Worm (Caenorhabditis elegans) whole organism, mixed stage, embryonic: ENCODE measurements around the gene glb-25.

Experiments used
- M03D4.4 ChIP-seq: sonication (generic microtip); optimal IDR thresholded peaks from 2 replicates; lab custom pipeline; 2017; ENCODE audit warnings: mild to moderate bottlenecking, missing genetic modification characterization, missing compliant biosample characterization
- bed-3 ChIP-seq: fragments of 200-800 bp; sonication (Bioruptor generic); optimal IDR thresholded peaks from 3 replicates; lab custom pipeline; 2018; ENCODE audit warnings: mild to moderate bottlenecking, missing genetic modification characterization, moderate library complexity, missing compliant biosample characterization
- blmp-1 ChIP-seq: fragments of 150-350 bp; optimal IDR thresholded peaks from 2 replicates; lab custom pipeline; 2014; ENCODE audit warnings: missing biosample characterization, missing genetic modification characterization
- ceh-39 ChIP-seq: fragments of 150-350 bp; optimal IDR thresholded peaks from 2 replicates; lab custom pipeline; 2014; ENCODE audit warnings: missing biosample characterization, missing genetic modification characterization
- ceh-43 ChIP-seq: fragments of 200-800 bp; sonication (Bioruptor generic); optimal IDR thresholded peaks from 2 replicates; lab custom pipeline; 2018; ENCODE audit warnings: mild to moderate bottlenecking, missing genetic modification characterization, moderate library complexity, missing compliant biosample characterization
- ceh-83 ChIP-seq: fragments of 200-800 bp; sonication (Bioruptor generic); optimal IDR thresholded peaks from 2 replicates; lab custom pipeline; 2018; ENCODE audit warnings: mild to moderate bottlenecking, missing genetic modification characterization, missing compliant biosample characterization
- ces-1 ChIP-seq: fragments of 150-350 bp; optimal IDR thresholded peaks from 2 replicates; lab custom pipeline; 2014; ENCODE audit warnings: missing biosample characterization, missing genetic modification reagents, missing genetic modification characterization
- cnd-1 ChIP-seq: fragments of 200-800 bp; sonication (Bioruptor generic); optimal IDR thresholded peaks from 2 replicates; lab custom pipeline; 2018; ENCODE audit warnings: mild to moderate bottlenecking, missing genetic modification characterization, missing compliant biosample characterization
- drap-1 ChIP-seq: fragments of 200-800 bp; sonication (Bioruptor generic); optimal IDR thresholded peaks from 3 replicates; lab custom pipeline; 2018; ENCODE audit warnings: mild to moderate bottlenecking, missing genetic modification characterization, missing compliant biosample characterization
- elt-1 ChIP-seq: sonication (generic microtip); optimal IDR thresholded peaks from 2 replicates; lab custom pipeline; 2017; ENCODE audit warnings: missing genetic modification characterization, mild to moderate bottlenecking, missing compliant biosample characterization, antibody characterized with exemption, moderate library complexity, borderline replicate concordance; ENCODE audit not compliant: insufficient read depth
- elt-3 ChIP-seq: fragments of 150-350 bp; optimal IDR thresholded peaks from 2 replicates; lab custom pipeline; 2014; ENCODE audit warnings: missing biosample characterization, missing genetic modification characterization
- flh-1 ChIP-seq: fragments of 200-800 bp; sonication (Bioruptor generic); optimal IDR thresholded peaks from 2 replicates; lab custom pipeline; 2018; ENCODE audit warnings: mild to moderate bottlenecking, missing genetic modification characterization, moderate library complexity, missing compliant biosample characterization
- ham-2 ChIP-seq: fragments of 200-800 bp; sonication (Bioruptor generic); optimal IDR thresholded peaks from 2 replicates; lab custom pipeline; 2018; ENCODE audit warnings: mild to moderate bottlenecking, missing genetic modification characterization, missing compliant biosample characterization
- hlh-1 ChIP-seq: fragments of 150-350 bp; optimal IDR thresholded peaks from 2 replicates; lab custom pipeline; 2014; ENCODE audit warnings: missing biosample characterization, missing genetic modification reagents, missing genetic modification characterization
- lin-13 ChIP-seq: fragments of 150-350 bp; optimal IDR thresholded peaks from 2 replicates; lab custom pipeline; 2014; ENCODE audit warnings: missing biosample characterization, missing genetic modification characterization
- lin-32 ChIP-seq: fragments of 200-800 bp; sonication (Bioruptor generic); optimal IDR thresholded peaks from 2 replicates; lab custom pipeline; 2018; ENCODE audit warnings: mild to moderate bottlenecking, missing genetic modification characterization, missing compliant biosample characterization
- lsy-2 ChIP-seq: fragments of 150-350 bp; optimal IDR thresholded peaks from 2 replicates; lab custom pipeline; 2014; ENCODE audit warnings: missing biosample characterization, missing genetic modification characterization
- mab-5 ChIP-seq: fragments of 150-350 bp; optimal IDR thresholded peaks from 2 replicates; lab custom pipeline; 2014; ENCODE audit warnings: missing biosample characterization, missing genetic modification characterization
- mep-1 ChIP-seq: fragments of 150-350 bp; optimal IDR thresholded peaks from 2 replicates; lab custom pipeline; 2017; ENCODE audit warnings: missing biosample characterization, missing genetic modification reagents, missing genetic modification characterization, inconsistent platforms
- nhr-12 ChIP-seq: fragments of 150-350 bp; optimal IDR thresholded peaks from 2 replicates; lab custom pipeline; 2014; ENCODE audit warnings: missing biosample characterization, missing genetic modification characterization
- nhr-2 ChIP-seq: fragments of 150-350 bp; optimal IDR thresholded peaks from 2 replicates; lab custom pipeline; 2014; ENCODE audit warnings: missing biosample characterization, missing genetic modification characterization
- nhr-237 ChIP-seq: fragments of 150-350 bp; optimal IDR thresholded peaks from 2 replicates; lab custom pipeline; 2014; ENCODE audit warnings: missing biosample characterization, missing genetic modification characterization
- nhr-28 ChIP-seq: fragments of 150-350 bp; optimal IDR thresholded peaks from 2 replicates; lab custom pipeline; 2014; ENCODE audit warnings: missing biosample characterization, missing genetic modification characterization
- nhr-76 ChIP-seq: sonication (generic microtip); optimal IDR thresholded peaks from 2 replicates; lab custom pipeline; 2017; ENCODE audit warnings: missing biosample characterization, missing genetic modification characterization
- snpc-4 ChIP-seq: fragments of 150-350 bp; optimal IDR thresholded peaks from 2 replicates; lab custom pipeline; 2014; ENCODE audit warnings: missing biosample characterization, missing genetic modification characterization
- tbx-8 ChIP-seq: fragments of 200-800 bp; sonication (Bioruptor generic); optimal IDR thresholded peaks from 2 replicates; lab custom pipeline; 2018; ENCODE audit warnings: mild to moderate bottlenecking, missing genetic modification characterization, moderate library complexity, missing compliant biosample characterization
- unc-120 ChIP-seq: sonication (generic microtip); optimal IDR thresholded peaks from 2 replicates; lab custom pipeline; 2017; ENCODE audit warnings: missing genetic modification characterization, missing compliant biosample characterization; ENCODE audit not compliant: poor library complexity, severe bottlenecking
- unc-39 ChIP-seq: fragments of 150-350 bp; optimal IDR thresholded peaks from 2 replicates; lab custom pipeline; 2014; ENCODE audit warnings: missing biosample characterization, missing genetic modification characterization
- unc-62 ChIP-seq: fragments of 150-350 bp; optimal IDR thresholded peaks from 2 replicates; lab custom pipeline; 2014; ENCODE audit warnings: missing biosample characterization, missing genetic modification reagents, missing genetic modification characterization
- zip-8 ChIP-seq: fragments of 150-350 bp; optimal IDR thresholded peaks from 2 replicates; lab custom pipeline; 2014; ENCODE audit warnings: missing biosample characterization, missing genetic modification characterization
- ztf-11 ChIP-seq: fragments of 150-350 bp; optimal IDR thresholded peaks from 2 replicates; lab custom pipeline; 2014; ENCODE audit warnings: missing biosample characterization, missing genetic modification characterization

The glb-25 gene

ce11 chrV:1921321-1921720 is 16.7 kb upstream of the glb-25 start, which contains the start of gene gst-37:
Gene gst-37, plus strand, starts transcription at chrV:1921621.
- TF ChIP-seq ceh-83 (GFP tag; lab: Kevin White, UChicago) (no peak), hlh-1 (tag; lab: Kevin White, UChicago) (no peak), elt-3 (tag; lab: Kevin White, UChicago) (no peak)
- TF ChIP-seq, all 35 proteins: peak for 0

ce11 chrV:1925487-1925886 is 12.6 kb upstream of the glb-25 start, which contains the start of gene T06A1.1:
Gene T06A1.1, minus strand, starts transcription at chrV:1925587.
- TF ChIP-seq tbx-8 (GFP tag; lab: Kevin White, UChicago), result no peak
- TF ChIP-seq nhr-76 (tag; lab: Kevin White, UChicago), result no peak
- no peak for TF ChIP-seq lsy-2 (tag; lab: Kevin White, UChicago)
- no peak for TF ChIP-seq nhr-12 (tag; lab: Kevin White, UChicago)
- TF ChIP-seq cnd-1 (tag; lab: Kevin White, UChicago), result no peak
- TF ChIP-seq mep-1 (tag; lab: Kevin White, UChicago), result no peak
- no peak for TF ChIP-seq nhr-237 (tag; lab: Kevin White, UChicago)
- no peak for TF ChIP-seq unc-39
- TF ChIP-seq, all 35 proteins: peak for 0

ce11 chrV:1927015-1927414 is 11.0 kb upstream of the glb-25 start, which contains the start of gene T06A1.5:
Gene T06A1.5, plus strand, starts transcription at chrV:1927223.
- TF ChIP-seq elt-3 (tag; lab: Kevin White, UChicago) (no peak), nhr-2 (tag; lab: Kevin White, UChicago) (no peak), cnd-1 (tag; lab: Kevin White, UChicago) (no peak), nhr-28 (tag; lab: Kevin White, UChicago) (no peak), elt-1 (tag; lab: Kevin White, UChicago) (no peak), ces-1 (no peak), M03D4.4 (no peak), mab-5 (tag; lab: Kevin White, UChicago) (no peak), tbx-8 (GFP tag; lab: Kevin White, UChicago) (no peak), ceh-83 (GFP tag; lab: Kevin White, UChicago) (no peak), mep-1 (tag; lab: Kevin White, UChicago) (no peak), ztf-11 (no peak), zip-8 (no peak), ceh-43 (no peak), lin-13 (tag; lab: Kevin White, UChicago) (no peak), unc-120 (tag; lab: Kevin White, UChicago) (no peak), bed-3 (GFP tag; lab: Kevin White, UChicago) (no peak), unc-39 (no peak), lin-32 (GFP tag; lab: Kevin White, UChicago) (no peak), nhr-76 (tag; lab: Kevin White, UChicago) (no peak)

ce11 chrV:1928473-1928872 is 9.6 kb upstream of the glb-25 start:
- no peak for TF ChIP-seq lin-32 (GFP tag; lab: Kevin White, UChicago)
- no peak for TF ChIP-seq drap-1
- no peak for TF ChIP-seq blmp-1
- TF ChIP-seq nhr-28 (tag; lab: Kevin White, UChicago), result no peak
- no peak for TF ChIP-seq tbx-8 (GFP tag; lab: Kevin White, UChicago)
- no peak for TF ChIP-seq M03D4.4
- TF ChIP-seq nhr-12 (tag; lab: Kevin White, UChicago), result no peak
- TF ChIP-seq nhr-237 (tag; lab: Kevin White, UChicago), result no peak
- no peak for TF ChIP-seq ham-2 (GFP tag; lab: Kevin White, UChicago)
- no peak for TF ChIP-seq mab-5 (tag; lab: Kevin White, UChicago)
- no peak for TF ChIP-seq lin-13 (tag; lab: Kevin White, UChicago)
- TF ChIP-seq lsy-2 (tag; lab: Kevin White, UChicago), result no peak
- TF ChIP-seq bed-3 (GFP tag; lab: Kevin White, UChicago), result no peak
- no peak for TF ChIP-seq snpc-4 (tag; lab: Kevin White, UChicago)

ce11 chrV:1935494-1935893 is 2.6 kb upstream of the glb-25 start:
- no peak for TF ChIP-seq flh-1
- no peak for TF ChIP-seq ceh-39 (tag; lab: Kevin White, UChicago)
- no peak for TF ChIP-seq zip-8
- no peak for TF ChIP-seq mab-5 (tag; lab: Kevin White, UChicago)
- no peak for TF ChIP-seq unc-62 (GFP tag; lab: Kevin White, UChicago)
- no peak for TF ChIP-seq snpc-4 (tag; lab: Kevin White, UChicago)
- no peak for TF ChIP-seq nhr-237 (tag; lab: Kevin White, UChicago)
- TF ChIP-seq mep-1 (tag; lab: Kevin White, UChicago), result no peak
- no peak for TF ChIP-seq bed-3 (GFP tag; lab: Kevin White, UChicago)
- TF ChIP-seq elt-3 (tag; lab: Kevin White, UChicago), result no peak
- no peak for TF ChIP-seq ztf-11
- no peak for TF ChIP-seq tbx-8 (GFP tag; lab: Kevin White, UChicago)
- TF ChIP-seq nhr-28 (tag; lab: Kevin White, UChicago), result no peak
- no peak for TF ChIP-seq nhr-12 (tag; lab: Kevin White, UChicago)
- TF ChIP-seq ceh-43, result no peak
- no peak for TF ChIP-seq unc-120 (tag; lab: Kevin White, UChicago)
- no peak for TF ChIP-seq lin-13 (tag; lab: Kevin White, UChicago)
